Fruit fly (Drosophila melanogaster): ENCODE data around the gene amrt.

The amrt gene

DNA sequence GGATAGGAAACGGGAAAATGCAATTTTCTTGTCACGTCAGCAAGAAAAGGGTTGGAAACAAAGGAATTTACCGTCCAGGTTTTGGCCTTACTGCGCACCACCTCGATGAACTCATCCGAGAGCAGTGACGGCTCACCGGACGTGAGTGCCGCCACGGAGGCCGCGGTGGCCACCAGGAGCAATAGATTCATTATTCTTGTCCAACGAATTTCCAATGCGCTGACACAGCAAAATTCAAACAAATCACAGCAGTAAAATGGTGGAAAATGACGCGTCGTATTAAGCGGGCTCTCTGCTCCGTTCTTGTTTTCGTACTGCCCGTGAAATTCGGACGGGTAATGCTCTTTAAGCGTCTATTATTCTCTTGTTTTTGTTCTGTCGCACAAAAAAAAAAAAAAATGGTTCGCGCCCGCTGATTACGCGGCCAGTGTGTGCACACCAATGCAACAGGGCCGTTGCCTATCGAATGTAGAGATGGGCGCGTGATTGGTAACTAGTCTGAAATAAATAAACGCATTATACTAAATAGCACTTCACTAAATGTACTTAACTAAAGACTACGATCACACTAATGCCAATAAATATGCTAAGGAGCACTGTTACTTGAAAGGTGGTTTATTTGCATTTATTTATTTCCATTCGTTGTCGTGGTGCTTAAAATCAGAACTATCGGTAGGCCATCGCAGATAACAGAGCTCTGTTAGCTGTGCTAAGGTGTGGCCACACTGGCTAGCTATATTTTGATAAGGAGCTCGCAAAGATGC, at the start of gene amrt, which contains the start of gene CtsB (continued):
- TF ChIP-seq Blimp-1 (GFP tag; optimal IDR thresholded peaks at IDR 0.05) (peak; percentile 36), Hr38 (GFP tag; optimal IDR thresholded peaks at IDR 0.05) (no peak), CG7368 (GFP tag; optimal IDR thresholded peaks at IDR 0.05) (peak; percentile 31), acj6 (GFP tag; optimal IDR thresholded peaks at IDR 0.05) (peak; percentile 57), Sox15 (GFP tag; optimal IDR thresholded peaks at IDR 0.05) (peak; percentile 36), CG6163 (GFP tag; IDR thresholded peaks at IDR 0.05) (peak; percentile 81; the same call in 2 of the 3 replicates), CG6854 (GFP tag; optimal IDR thresholded peaks at IDR 0.05) (no peak), Hr39 (GFP tag; optimal IDR thresholded peaks at IDR 0.05) (peak; percentile 64), dac (GFP tag; optimal IDR thresholded peaks at IDR 0.05) (peak; percentile 28), CG8632 (GFP tag; optimal IDR thresholded peaks at IDR 0.05) (peak; percentile 12)

DNA sequence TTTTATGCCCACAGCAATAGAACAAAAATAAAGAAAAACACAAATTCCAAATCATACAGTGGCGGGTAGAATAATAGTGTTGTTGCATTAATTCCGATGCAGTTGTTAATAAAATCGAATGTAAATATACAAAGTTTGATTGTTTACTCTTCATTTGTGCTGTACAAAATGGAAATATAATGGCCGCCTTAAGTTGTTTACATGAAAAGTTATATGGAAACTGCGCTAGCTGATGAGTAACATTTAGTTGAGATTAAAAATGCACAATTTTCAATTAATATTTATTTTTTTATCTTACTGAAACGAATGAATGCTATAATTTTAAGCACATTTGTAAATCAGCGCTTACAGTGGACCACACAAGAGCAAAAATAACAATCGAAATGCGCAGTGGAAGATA, 47.4 kb upstream of the amrt start:
- TF ChIP-seq CG8632 (GFP tag; optimal IDR thresholded peaks at IDR 0.05) (no peak), Hr39 (GFP tag; optimal IDR thresholded peaks at IDR 0.05) (no peak), CG8119 (GFP tag; IDR thresholded peaks at IDR 0.05) (peak; percentile 77; the same call in 2 of the 3 replicates), CG4318 (GFP tag; optimal IDR thresholded peaks at IDR 0.05) (no peak), Smox (GFP tag; optimal IDR thresholded peaks at IDR 0.05) (no peak), CG16779 (tag; optimal IDR thresholded peaks at IDR 0.05) (no peak), Ets96B (tag; optimal IDR thresholded peaks at IDR 0.05) (peak; percentile 3), CG9139 (GFP tag; optimal IDR thresholded peaks at IDR 0.05) (no peak), CG11294 (GFP tag; IDR thresholded peaks at IDR 0.05) (0 out of 2 replicates have a peak, but pooled peaks have one; percentile 37), CG8319 (GFP tag; optimal IDR thresholded peaks at IDR 0.05) (no peak), dsx (GFP tag; optimal IDR thresholded peaks at IDR 0.05; ENCODE audit: poor library complexity, severe bottlenecking) (no peak), cyc (GFP tag; optimal IDR thresholded peaks at IDR 0.05) (no peak), Hr4 (GFP tag; optimal IDR thresholded peaks at IDR 0.05) (peak; percentile 67), Lpt (GFP tag; optimal IDR thresholded peaks at IDR 0.05) (no peak), CG6808 (GFP tag; optimal IDR thresholded peaks at IDR 0.05) (no peak), Sox15 (GFP tag; optimal IDR thresholded peaks at IDR 0.05) (no peak), CG6276 (GFP tag; optimal IDR thresholded peaks at IDR 0.05) (no peak), CG6792 (GFP tag; optimal IDR thresholded peaks at IDR 0.05) (no peak), spab (GFP tag; optimal IDR thresholded peaks at IDR 0.05) (no peak), CG10631 (GFP tag; optimal IDR thresholded peaks at IDR 0.05) (peak; percentile 41), topi (GFP tag; optimal IDR thresholded peaks at IDR 0.05) (no peak), fd85E (GFP tag; optimal IDR thresholded peaks at IDR 0.05) (no peak), esn (GFP tag; optimal IDR thresholded peaks at IDR 0.05) (peak; percentile 48), acj6 (GFP tag; optimal IDR thresholded peaks at IDR 0.05) (no peak), Blimp-1 (GFP tag; optimal IDR thresholded peaks at IDR 0.05) (no peak), lz (GFP tag; optimal IDR thresholded peaks at IDR 0.05) (no peak), achi (GFP tag; optimal IDR thresholded peaks at IDR 0.05) (no peak), CG1621 (tag; optimal IDR thresholded peaks at IDR 0.05) (no peak), CG6854 (GFP tag; optimal IDR thresholded peaks at IDR 0.05) (no peak), CG3032 (tag; optimal IDR thresholded peaks at IDR 0.05) (peak; percentile 28), CG7368 (GFP tag; optimal IDR thresholded peaks at IDR 0.05) (no peak), net (GFP tag; optimal IDR thresholded peaks at IDR 0.05) (no peak), salr (GFP tag; optimal IDR thresholded peaks at IDR 0.05) (peak in 1 of 2 experiments; percentile 56), CG3919 (GFP tag; optimal IDR thresholded peaks at IDR 0.05) (no peak), CG15336 (GFP tag; IDR thresholded peaks at IDR 0.05) (peak; percentile 70), CG11902 (GFP tag; optimal IDR thresholded peaks at IDR 0.05) (no peak), pdm3 (GFP tag; optimal IDR thresholded peaks at IDR 0.05) (no peak), Gug (GFP tag; IDR thresholded peaks at IDR 0.05) (peak; percentile 64)

Measured in whole organism, prepupa.